Worm (Caenorhabditis elegans) whole organism, late embryonic: ENCODE measurements around the gene T22B2.5.

Source experiments
- F13H6.1 ChIP-seq: sonication (generic microtip); optimal IDR thresholded peaks from 2 replicates; lab custom pipeline; 2016; ENCODE audit warnings: missing genetic modification characterization, missing compliant biosample characterization
- ceh-24 ChIP-seq: sonication (generic microtip); optimal IDR thresholded peaks from 2 replicates; lab custom pipeline; 2016; ENCODE audit warnings: mild to moderate bottlenecking, missing genetic modification characterization, missing compliant biosample characterization
- dmd-4 ChIP-seq: sonication (generic microtip); optimal IDR thresholded peaks from 2 replicates; lab custom pipeline; 2016; ENCODE audit warnings: borderline replicate concordance, missing genetic modification characterization, missing compliant biosample characterization
- dve-1 ChIP-seq: sonication (generic microtip); optimal IDR thresholded peaks from 2 replicates; lab custom pipeline; 2017; ENCODE audit warnings: antibody characterized with exemption, mild to moderate bottlenecking, missing genetic modification characterization, missing compliant biosample characterization
- nhr-11 ChIP-seq: fragments of 150-350 bp; optimal IDR thresholded peaks from 2 replicates; lab custom pipeline; 2014; ENCODE audit warnings: missing biosample characterization, missing genetic modification characterization
- rnt-1 ChIP-seq: sonication (generic microtip); optimal IDR thresholded peaks from 2 replicates; lab custom pipeline; 2016; ENCODE audit warnings: missing genetic modification characterization, missing compliant biosample characterization
- sdc-2 ChIP-seq: sonication (generic microtip); optimal IDR thresholded peaks from 2 replicates; lab custom pipeline; 2016; ENCODE audit warnings: missing genotype, missing genetic modification characterization, missing compliant biosample characterization
- unc-3 ChIP-seq, 2 experiments: fragments of 200-800 bp in 1 of 2; sonication (Bioruptor generic) in 1 of 2; sonication (generic microtip) in 1 of 2; conservative IDR thresholded peaks in 1 of 2; optimal IDR thresholded peaks in 1 of 2; 2 replicates each; pipeline versions ENCODE4 v1.3.6 to Lab custom; 2016 to 2022; ENCODE audit warnings: missing compliant biosample characterization in 2 of 2, missing genetic modification characterization in 2 of 2, missing genetic modification reagents in 1 of 2
- unc-42 ChIP-seq: sonication (generic microtip); optimal IDR thresholded peaks from 2 replicates; lab custom pipeline; 2016; ENCODE audit warnings: missing genotype, missing genetic modification characterization, missing compliant biosample characterization
- unc-55 ChIP-seq: sonication (generic microtip); optimal IDR thresholded peaks from 2 replicates; lab custom pipeline; 2017; ENCODE audit warnings: missing biosample characterization, missing genetic modification reagents, missing genetic modification characterization
- unc-86 ChIP-seq: sonication (generic microtip); optimal IDR thresholded peaks from 2 replicates; lab custom pipeline; 2016; ENCODE audit warnings: missing genetic modification characterization, missing compliant biosample characterization
- ztf-16 ChIP-seq: sonication (generic microtip); optimal IDR thresholded peaks from 2 replicates; lab custom pipeline; 2017; ENCODE audit warnings: missing genetic modification characterization, missing compliant biosample characterization

- no peak for TF ChIP-seq ztf-16
- no peak for TF ChIP-seq ceh-24 (tag; lab: Kevin White, UChicago)
- TF ChIP-seq unc-86: no peak
- no peak for TF ChIP-seq dmd-4 (tag; lab: Kevin White, UChicago)
- no peak for TF ChIP-seq nhr-11 (tag; lab: Kevin White, UChicago)
- no peak for TF ChIP-seq sdc-2 (tag; lab: Kevin White, UChicago)
- TF ChIP-seq dve-1 (tag; lab: Kevin White, UChicago): no peak
- TF ChIP-seq unc-55 (GFP tag; lab: Kevin White, UChicago): no peak
- TF ChIP-seq rnt-1: no peak
- no peak for TF ChIP-seq unc-3 (GFP tag; conservative IDR thresholded peaks at IDR 0.05; lab: Robert Waterston, UW)
- no peak for TF ChIP-seq unc-3 (tag; optimal IDR thresholded peaks at IDR 0.05; lab: Kevin White, UChicago)
- no peak for TF ChIP-seq F13H6.1 (tag; lab: Kevin White, UChicago)
- TF ChIP-seq unc-42: no peak
These were observed 32.9 kb upstream of the T22B2.5 start for ce11 chrX:3944073-3944472.
